Fruit fly (Drosophila melanogaster) whole organism: Measurements from ENCODE around the gene CG15330.

Source experiments
- CG8478 ChIP-seq: fragments of >200 bp; optimal IDR thresholded peaks from 2 replicates; lab custom pipeline; 2018; ENCODE audit warnings: inconsistent platforms
- Dll ChIP-seq: fragments of >200 bp; optimal IDR thresholded peaks from 2 replicates; lab custom pipeline; 2017
- EcR ChIP-seq, 2 experiments: fragments of >200 bp; optimal IDR thresholded peaks; 2 replicates each; lab custom pipeline; 2017; ENCODE audit warnings: missing biosample characterization in 2 of 2, missing genetic modification characterization in 2 of 2, missing genetic modification reagents in 2 of 2
- pan ChIP-seq: fragments of >200 bp; optimal IDR thresholded peaks from 2 replicates; lab custom pipeline; 2017
- psq ChIP-seq: fragments of >200 bp; optimal IDR thresholded peaks from 2 replicates; lab custom pipeline; 2017
- usp ChIP-seq: fragments of >200 bp; optimal IDR thresholded peaks from 2 replicates; lab custom pipeline; 2017; ENCODE audit warnings: missing biosample characterization, missing genetic modification characterization, mixed read lengths

Gene CG15330

dm6 chrX:7976976-7977834 lies 21.3 kb downstream of the CG15330 start:
- TF ChIP-seq CG8478 (no peak), pan (peak; percentile 59)

DNA sequence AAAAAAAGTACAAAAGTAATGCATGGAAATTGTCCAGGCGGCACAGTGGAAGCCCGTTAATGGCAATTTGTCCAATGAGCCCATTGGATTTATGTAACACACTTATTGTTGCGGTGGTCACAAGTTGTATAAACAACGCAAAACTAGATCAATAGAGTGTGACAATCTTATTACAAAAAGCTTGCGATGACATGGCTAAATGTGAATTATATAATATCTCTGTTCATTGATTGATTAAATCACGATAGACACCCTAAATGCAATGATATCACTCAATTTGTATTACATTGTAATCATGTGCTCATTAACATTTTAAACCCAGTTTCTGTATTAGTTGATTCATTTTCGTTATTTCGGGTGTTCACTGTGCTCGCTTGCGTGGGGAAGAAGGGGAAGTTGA lies 22.2 kb downstream of the CG15330 start:
- TF ChIP-seq CG8478 (no peak), EcR (GFP tag; optimal IDR thresholded peaks at IDR 0.05; lab: Kevin White, UChicago) (no peak), Dll (lab: Kevin White, UChicago) (no peak), psq (no peak), usp (GFP tag; lab: Kevin White, UChicago) (no peak), pan (no peak)

DNA sequence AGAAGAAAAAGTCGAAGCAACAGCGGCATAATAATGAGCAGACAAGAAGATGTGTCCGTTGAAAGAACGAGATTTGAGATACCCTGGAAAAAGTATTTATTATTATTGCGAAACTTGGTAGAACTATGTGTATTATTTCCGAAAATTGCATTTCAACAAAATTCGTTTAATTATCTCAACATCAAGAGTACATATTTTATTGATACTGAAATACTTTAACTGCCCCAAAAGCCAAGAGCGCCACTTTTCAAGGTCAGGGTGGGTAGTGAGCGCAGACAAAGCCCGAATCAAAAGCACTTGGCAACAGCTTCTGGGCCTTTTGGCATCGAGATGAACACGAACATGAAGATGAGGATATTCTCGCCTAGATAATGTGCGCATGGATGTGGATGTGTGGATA lies 23.3 kb downstream of the CG15330 start:
- TF ChIP-seq usp (GFP tag; lab: Kevin White, UChicago) (no peak), EcR (GFP tag; optimal IDR thresholded peaks at IDR 0.05; lab: Kevin White, UChicago) (no peak), psq (no peak), Dll (lab: Kevin White, UChicago) (no peak), CG8478 (no peak), pan (no peak)

DNA sequence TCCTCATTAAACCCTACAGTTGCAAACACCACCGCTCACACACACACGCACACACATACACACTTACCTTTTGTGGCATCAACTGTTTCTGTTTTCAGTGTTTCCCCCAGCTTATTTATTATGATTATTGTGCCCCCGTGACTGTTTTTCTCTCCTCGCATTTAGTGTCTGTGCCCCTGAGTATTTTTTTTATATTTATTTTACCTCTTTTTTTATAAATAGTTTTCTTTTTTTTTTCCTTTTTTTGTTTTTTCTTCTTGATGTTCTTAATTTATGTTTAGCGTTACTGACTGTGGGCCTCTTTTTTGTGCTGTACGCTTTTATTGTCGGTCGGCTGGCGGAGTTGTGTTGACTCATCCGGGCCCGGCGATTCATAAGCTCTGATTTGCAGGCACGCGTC lies 24.9 kb downstream of the CG15330 start:
- no peak for TF ChIP-seq EcR (GFP tag; optimal IDR thresholded peaks at IDR 0.05; lab: Kevin White, UChicago)
- TF ChIP-seq CG8478: no peak
- TF ChIP-seq pan: no peak
- no peak for TF ChIP-seq psq
- no peak for TF ChIP-seq usp (GFP tag; lab: Kevin White, UChicago)
- TF ChIP-seq Dll (lab: Kevin White, UChicago): no peak

dm6 chrX:7986551-7986950 lies 30.7 kb downstream of the CG15330 start:
- TF ChIP-seq psq (no peak), usp (GFP tag; lab: Kevin White, UChicago) (no peak), pan (no peak), CG8478 (no peak), EcR (GFP tag; optimal IDR thresholded peaks at IDR 0.05; lab: Kevin White, UChicago) (no peak), Dll (lab: Kevin White, UChicago) (no peak)

DNA sequence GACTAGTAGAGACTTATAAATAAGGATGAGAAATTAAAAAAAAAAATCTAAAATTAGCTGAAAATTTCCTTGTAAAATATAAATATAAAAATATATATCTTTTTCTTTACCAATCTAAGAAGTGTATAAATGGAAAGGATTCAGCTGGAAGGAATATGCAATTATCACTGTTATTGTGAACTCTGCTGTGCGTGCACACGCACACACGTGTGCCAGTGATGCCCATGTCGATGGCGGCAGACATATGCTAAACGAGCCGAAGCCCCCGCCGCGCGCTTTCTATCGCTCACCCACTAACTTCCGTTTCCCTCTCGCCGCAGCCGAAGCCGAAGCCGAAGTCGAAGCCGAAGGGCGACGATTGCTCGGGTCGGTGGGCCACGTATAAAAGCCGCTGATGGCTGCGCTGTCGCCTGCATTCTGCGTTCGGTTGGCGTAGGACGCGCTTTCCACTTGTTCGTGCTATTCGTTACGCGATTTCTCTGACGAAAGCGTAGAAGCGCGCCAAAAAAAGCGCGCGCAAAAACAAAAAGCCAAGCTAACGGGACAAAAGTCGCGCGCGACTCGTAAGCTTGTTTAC lies 39.4 kb downstream of the CG15330 start, which contains the start of gene Tbh:
Tbh (plus strand) TSS at position 527 of the 577 bp plus-strand sequence.
- TF ChIP-seq Dll (lab: Kevin White, UChicago): no peak
- TF ChIP-seq usp (GFP tag; lab: Kevin White, UChicago): no peak
- no peak for TF ChIP-seq pan
- TF ChIP-seq psq: no peak
- TF ChIP-seq EcR (GFP tag; optimal IDR thresholded peaks at IDR 0.05; lab: Kevin White, UChicago): no peak
- no peak for TF ChIP-seq CG8478
